Fruit fly (Drosophila melanogaster) whole organism, prepupa: Measurements from ENCODE around the gene Rai1.
A peak's percentile ranks its signal among the peaks of the same experiment; 100 is the strongest.

Source experiments
- Blimp-1 ChIP-seq: fragments of 200-800 bp; sonication (Bioruptor generic); optimal IDR thresholded peaks from 3 replicates; lab custom pipeline; 2017; ENCODE audit warnings: missing biosample characterization, missing genetic modification characterization, mild to moderate bottlenecking, moderate library complexity, missing genetic modification reagents
- CG10631 ChIP-seq: fragments of 200-800 bp; sonication (Bioruptor generic); optimal IDR thresholded peaks from 2 replicates; lab custom pipeline; 2016; ENCODE audit warnings: missing biosample characterization, missing genetic modification characterization
- CG10669 ChIP-seq: fragments of 200-800 bp; sonication (Bioruptor generic); optimal IDR thresholded peaks from 3 replicates; lab custom pipeline; 2018; ENCODE audit warnings: missing biosample characterization, mild to moderate bottlenecking, missing genetic modification characterization, moderate library complexity
- CG11762 ChIP-seq: fragments of 200-800 bp; sonication (Bioruptor generic); optimal IDR thresholded peaks from 3 replicates; lab custom pipeline; 2016; ENCODE audit warnings: missing biosample characterization, missing genetic modification characterization; ENCODE audit not compliant: insufficient read depth
- CG11902 ChIP-seq: fragments of 200-800 bp; sonication (Bioruptor generic); optimal IDR thresholded peaks from 3 replicates; lab custom pipeline; 2016; ENCODE audit warnings: missing biosample characterization, missing genetic modification characterization
- CG15336 ChIP-seq: fragments of 200-800 bp; sonication (Bioruptor generic); IDR thresholded peaks from 2 replicates; pipeline ENCODE4 v1.3.6; 2022; ENCODE audit warnings: missing biosample characterization, missing genetic modification characterization
- CG1621 ChIP-seq: fragments of 200-800 bp; sonication (Bioruptor generic); optimal IDR thresholded peaks from 3 replicates; lab custom pipeline; 2018; ENCODE audit warnings: missing biosample characterization, mild to moderate bottlenecking, missing genetic modification characterization
- CG16779 ChIP-seq: fragments of 200-800 bp; sonication (Bioruptor generic); optimal IDR thresholded peaks from 3 replicates; lab custom pipeline; 2017; ENCODE audit warnings: missing biosample characterization, mild to moderate bottlenecking, missing genetic modification characterization
- CG3032 ChIP-seq: fragments of 200-800 bp; optimal IDR thresholded peaks from 2 replicates; lab custom pipeline; 2019; ENCODE audit warnings: missing biosample characterization, mild to moderate bottlenecking, missing genetic modification characterization, moderate library complexity
- CG31627 ChIP-seq: fragments of 200-800 bp; sonication (Bioruptor generic); optimal IDR thresholded peaks from 3 replicates; lab custom pipeline; 2016; ENCODE audit warnings: missing biosample characterization, missing genetic modification characterization
- CG32006 ChIP-seq: fragments of 200-800 bp; sonication (Bioruptor generic); optimal IDR thresholded peaks from 3 replicates; lab custom pipeline; 2017; ENCODE audit warnings: missing biosample characterization, mild to moderate bottlenecking, missing genetic modification characterization
- CG34406 ChIP-seq: fragments of 200-800 bp; sonication (Bioruptor generic); optimal IDR thresholded peaks from 3 replicates; lab custom pipeline; 2016; ENCODE audit warnings: missing biosample characterization, missing genetic modification characterization
- CG3919 ChIP-seq: fragments of 200-800 bp; sonication (Bioruptor generic); optimal IDR thresholded peaks from 3 replicates; lab custom pipeline; 2016; ENCODE audit warnings: missing biosample characterization, missing genetic modification characterization
- CG4318 ChIP-seq: fragments of 200-800 bp; sonication (Bioruptor generic); optimal IDR thresholded peaks from 3 replicates; lab custom pipeline; 2017; ENCODE audit warnings: missing biosample characterization, mild to moderate bottlenecking, missing genetic modification characterization
- CG6163 ChIP-seq: fragments of 200-800 bp; sonication (Bioruptor generic); IDR thresholded peaks from 3 replicates; pipeline ENCODE4 v1.3.6; 2022; ENCODE audit warnings: missing biosample characterization, missing genetic modification characterization
- CG6276 ChIP-seq: fragments of 200-800 bp; sonication (Bioruptor generic); optimal IDR thresholded peaks from 2 replicates; lab custom pipeline; 2017; ENCODE audit warnings: missing biosample characterization, mild to moderate bottlenecking, missing genetic modification characterization
- CG6792 ChIP-seq: fragments of 200-800 bp; sonication (Bioruptor generic); optimal IDR thresholded peaks from 3 replicates; lab custom pipeline; 2016; ENCODE audit warnings: missing biosample characterization, missing genetic modification characterization
- CG6808 ChIP-seq: fragments of 200-800 bp; sonication (Bioruptor generic); optimal IDR thresholded peaks from 3 replicates; lab custom pipeline; 2017; ENCODE audit warnings: missing biosample characterization, missing genetic modification characterization, mild to moderate bottlenecking, moderate library complexity, missing genetic modification reagents
- CG6854 ChIP-seq: fragments of 200-800 bp; sonication (Bioruptor generic); optimal IDR thresholded peaks from 2 replicates; lab custom pipeline; 2017; ENCODE audit warnings: missing biosample characterization, mild to moderate bottlenecking, missing genetic modification characterization
- CG7368 ChIP-seq: fragments of 200-800 bp; sonication (Bioruptor generic); optimal IDR thresholded peaks from 3 replicates; lab custom pipeline; 2016; ENCODE audit warnings: missing biosample characterization, missing genetic modification characterization
- CG8119 ChIP-seq: fragments of 200-800 bp; sonication (Bioruptor generic); IDR thresholded peaks from 3 replicates; pipeline ENCODE4 v1.3.6; 2022; ENCODE audit warnings: missing biosample characterization, missing genetic modification characterization
- CG8319 ChIP-seq: fragments of 200-800 bp; sonication (Bioruptor generic); optimal IDR thresholded peaks from 3 replicates; lab custom pipeline; 2016; ENCODE audit warnings: missing biosample characterization, missing genetic modification characterization
- CG8632 ChIP-seq: fragments of 200-800 bp; sonication (Bioruptor generic); optimal IDR thresholded peaks from 3 replicates; lab custom pipeline; 2016; ENCODE audit warnings: missing biosample characterization, missing genetic modification characterization
- CG9139 ChIP-seq: fragments of 200-800 bp; sonication (Bioruptor generic); optimal IDR thresholded peaks from 3 replicates; lab custom pipeline; 2017; ENCODE audit warnings: missing biosample characterization, mild to moderate bottlenecking, missing genetic modification characterization
- Eip75B ChIP-seq: fragments of 200-800 bp; sonication (Bioruptor generic); optimal IDR thresholded peaks from 3 replicates; lab custom pipeline; 2016; ENCODE audit warnings: missing biosample characterization, missing genetic modification characterization
- Eip78C ChIP-seq: fragments of 200-800 bp; sonication (Bioruptor generic); peaks from one replicate; lab custom pipeline; 2016; ENCODE audit warnings: missing biosample characterization, missing genetic modification characterization
- Eip93F ChIP-seq: fragments of 200-800 bp; sonication (Bioruptor generic); optimal IDR thresholded peaks from 2 replicates; lab custom pipeline; 2016; ENCODE audit warnings: missing biosample characterization, mild to moderate bottlenecking, missing genetic modification characterization
- Ets21C ChIP-seq: fragments of 200-800 bp; sonication (Bioruptor generic); optimal IDR thresholded peaks from 3 replicates; lab custom pipeline; 2016; ENCODE audit warnings: missing biosample characterization, missing genetic modification characterization
- Gug ChIP-seq: fragments of 200-800 bp; sonication (Bioruptor generic); IDR thresholded peaks from 2 replicates; pipeline ENCODE4 v1.3.6; 2022; ENCODE audit warnings: missing biosample characterization, missing genetic modification characterization
- Hr38 ChIP-seq: sonication (Bioruptor generic); optimal IDR thresholded peaks from 2 replicates; lab custom pipeline; 2016; ENCODE audit warnings: missing biosample characterization, missing genetic modification characterization
- Hr4 ChIP-seq: fragments of 200-800 bp; sonication (Bioruptor generic); optimal IDR thresholded peaks from 3 replicates; lab custom pipeline; 2016; ENCODE audit warnings: missing biosample characterization, missing genetic modification characterization
- Met ChIP-seq: fragments of 200-800 bp; sonication (Bioruptor generic); optimal IDR thresholded peaks from 3 replicates; lab custom pipeline; 2016; ENCODE audit warnings: missing biosample characterization, missing genetic modification characterization
- OdsH ChIP-seq: fragments of 200-800 bp; sonication (Bioruptor generic); optimal IDR thresholded peaks from 3 replicates; lab custom pipeline; 2016; ENCODE audit warnings: missing biosample characterization, missing genetic modification characterization
- Smox ChIP-seq: fragments of 200-800 bp; sonication (Bioruptor generic); optimal IDR thresholded peaks from 3 replicates; lab custom pipeline; 2016; ENCODE audit warnings: missing biosample characterization, missing genetic modification characterization
- Sox102F ChIP-seq: fragments of 200-800 bp; sonication (Bioruptor generic); optimal IDR thresholded peaks from 2 replicates; lab custom pipeline; 2016; ENCODE audit warnings: missing biosample characterization, mild to moderate bottlenecking, missing genetic modification characterization
- Sox14 ChIP-seq: fragments of 200-800 bp; sonication (Bioruptor generic); optimal IDR thresholded peaks from 3 replicates; lab custom pipeline; 2016; ENCODE audit warnings: missing biosample characterization, missing genetic modification characterization
- Sox15 ChIP-seq: fragments of 200-800 bp; sonication (Bioruptor generic); optimal IDR thresholded peaks from 3 replicates; lab custom pipeline; 2016; ENCODE audit warnings: missing biosample characterization, missing genetic modification characterization
- eg ChIP-seq: fragments of 200-800 bp; sonication (Bioruptor generic); IDR thresholded peaks from 3 replicates; pipeline ENCODE4 v1.3.6; 2022; ENCODE audit warnings: missing biosample characterization, missing genetic modification characterization
- esn ChIP-seq: fragments of 200-800 bp; sonication (Bioruptor generic); optimal IDR thresholded peaks from 2 replicates; lab custom pipeline; 2016; ENCODE audit warnings: missing biosample characterization, mild to moderate bottlenecking, missing genetic modification characterization, moderate library complexity
- fd59A ChIP-seq: fragments of 200-800 bp; sonication (Bioruptor generic); optimal IDR thresholded peaks from 2 replicates; lab custom pipeline; 2017; ENCODE audit warnings: missing biosample characterization, mild to moderate bottlenecking, missing genetic modification characterization, missing genetic modification reagents
- fd85E ChIP-seq: fragments of 200-800 bp; sonication (Bioruptor generic); optimal IDR thresholded peaks from 3 replicates; lab custom pipeline; 2016; ENCODE audit warnings: missing biosample characterization, missing genetic modification characterization
- fkh ChIP-seq: fragments of 200-800 bp; sonication (Bioruptor generic); optimal IDR thresholded peaks from 3 replicates; lab custom pipeline; 2017; ENCODE audit warnings: missing biosample characterization, mild to moderate bottlenecking, missing genetic modification characterization, moderate library complexity
- net ChIP-seq: fragments of 200-800 bp; sonication (Bioruptor generic); optimal IDR thresholded peaks from 3 replicates; lab custom pipeline; 2016; ENCODE audit warnings: missing biosample characterization, missing genetic modification characterization
- pdm3 ChIP-seq: fragments of 200-800 bp; sonication (Bioruptor generic); optimal IDR thresholded peaks from 3 replicates; lab custom pipeline; 2016; ENCODE audit warnings: missing biosample characterization, missing genetic modification characterization
- spab ChIP-seq: fragments of 200-800 bp; sonication (Bioruptor generic); optimal IDR thresholded peaks from 2 replicates; lab custom pipeline; 2017; ENCODE audit warnings: missing biosample characterization, mild to moderate bottlenecking, missing genetic modification characterization, missing genetic modification reagents
- ss ChIP-seq, 2 experiments: fragments of 200-800 bp; sonication (Bioruptor generic); optimal IDR thresholded peaks; 2 replicates in 1 of 2; 3 replicates in 1 of 2; lab custom pipeline; 2017 to 2018; ENCODE audit warnings: mild to moderate bottlenecking in 2 of 2, missing biosample characterization in 2 of 2, missing genetic modification characterization in 2 of 2, moderate library complexity in 1 of 2
- svp ChIP-seq: fragments of 200-800 bp; sonication (Bioruptor generic); peaks from one replicate; lab custom pipeline; 2016; ENCODE audit warnings: missing biosample characterization, missing genetic modification characterization
- topi ChIP-seq: fragments of 200-800 bp; sonication (Bioruptor generic); optimal IDR thresholded peaks from 3 replicates; lab custom pipeline; 2016; ENCODE audit warnings: missing biosample characterization, missing genetic modification characterization
- vri ChIP-seq: fragments of 200-800 bp; sonication (Bioruptor generic); optimal IDR thresholded peaks from 3 replicates; lab custom pipeline; 2016; ENCODE audit warnings: missing biosample characterization, mild to moderate bottlenecking, missing genetic modification characterization

The Rai1 gene

dm6 chrX:16829439-16830028, 26.4 kb upstream of the Rai1 start (continued):
- peak; percentile 8 for TF ChIP-seq Eip75B (GFP tag; lab: Kevin White, UChicago)
- TF ChIP-seq, all 60 proteins: peak for 21

- peak; percentile 86 for TF ChIP-seq Gug (GFP tag; lab: Robert Waterston, UW)
- TF ChIP-seq CG16779: peak; percentile 31
- TF ChIP-seq CG6163 (GFP tag; lab: Robert Waterston, UW): peak; percentile 89
- TF ChIP-seq ss (GFP tag; optimal IDR thresholded peaks at IDR 0.05; lab: Kevin White, UChicago): peak; percentile 52 to 73
- TF ChIP-seq fd85E (GFP tag; lab: Kevin White, UChicago): no peak
- peak; percentile 72 for TF ChIP-seq net (GFP tag; lab: Kevin White, UChicago)
- TF ChIP-seq Hr4 (GFP tag; lab: Kevin White, UChicago): peak; percentile 83
- peak; percentile 49 for TF ChIP-seq CG7368
- TF ChIP-seq CG11762 (GFP tag; lab: Kevin White, UChicago): peak; percentile 57
- TF ChIP-seq vri: no peak
- TF ChIP-seq CG6792 (GFP tag; lab: Kevin White, UChicago): peak; percentile 78
- TF ChIP-seq Ets21C (GFP tag; lab: Kevin White, UChicago): peak; percentile 44
- peak; percentile 44 for TF ChIP-seq CG9139 (GFP tag; lab: Kevin White, UChicago)
- peak; percentile 81 for TF ChIP-seq OdsH (GFP tag; lab: Kevin White, UChicago)
- TF ChIP-seq Sox102F: peak; percentile 47
- TF ChIP-seq Sox14 (GFP tag; lab: Kevin White, UChicago): peak; percentile 65
- TF ChIP-seq CG8632 (GFP tag; lab: Kevin White, UChicago): peak; percentile 76
- TF ChIP-seq svp (GFP tag; lab: Kevin White, UChicago): peak; percentile 56
- TF ChIP-seq Blimp-1 (GFP tag; lab: Kevin White, UChicago): no peak
- TF ChIP-seq CG6808 (GFP tag; lab: Kevin White, UChicago): peak; percentile 57
- TF ChIP-seq CG6854 (GFP tag; lab: Kevin White, UChicago): no peak
- peak; percentile 86 for TF ChIP-seq CG32006 (GFP tag; lab: Kevin White, UChicago)
- TF ChIP-seq CG4318 (GFP tag; lab: Kevin White, UChicago): peak; percentile 62
- TF ChIP-seq CG10669 (GFP tag; lab: Kevin White, UChicago): peak; percentile 65
- peak; percentile 54 for TF ChIP-seq CG8319
- TF ChIP-seq CG31627 (GFP tag; lab: Kevin White, UChicago): peak; percentile 49
- peak; percentile 72 for TF ChIP-seq CG3919 (GFP tag; lab: Kevin White, UChicago)
- TF ChIP-seq topi (GFP tag; lab: Kevin White, UChicago): peak; percentile 52
- TF ChIP-seq spab (GFP tag; lab: Kevin White, UChicago): peak; percentile 61
- peak; percentile 71 for TF ChIP-seq CG10631 (GFP tag; lab: Kevin White, UChicago)
- TF ChIP-seq Eip75B (GFP tag; lab: Kevin White, UChicago): peak; percentile 47
- TF ChIP-seq Eip78C (GFP tag; lab: Kevin White, UChicago): peak; percentile 92
- TF ChIP-seq CG15336: peak; percentile 93
- peak; percentile 68 for TF ChIP-seq fd59A
- peak; percentile 63 for TF ChIP-seq Met (GFP tag; lab: Kevin White, UChicago)
- peak; percentile 34 for TF ChIP-seq Sox15
- no peak for TF ChIP-seq fkh (GFP tag; lab: Kevin White, UChicago)
- peak; percentile 64 for TF ChIP-seq CG3032 (tag; lab: Kevin White, UChicago)
- TF ChIP-seq pdm3: peak; percentile 77
- peak; percentile 69 for TF ChIP-seq CG34406 (GFP tag; lab: Kevin White, UChicago)
- peak; percentile 33 for TF ChIP-seq CG11902 (GFP tag; lab: Kevin White, UChicago)
- TF ChIP-seq CG8119 (GFP tag; lab: Robert Waterston, UW): peak; percentile 94
- TF ChIP-seq esn: peak; percentile 65
- peak; percentile 93 for TF ChIP-seq eg (GFP tag; lab: Robert Waterston, UW)
- TF ChIP-seq Hr38 (GFP tag; lab: Kevin White, UChicago): no peak
- TF ChIP-seq Eip93F (GFP tag; lab: Kevin White, UChicago): no peak
- peak; percentile 64 for TF ChIP-seq CG1621 (tag; lab: Kevin White, UChicago)
- TF ChIP-seq CG6276 (GFP tag; lab: Kevin White, UChicago): peak; percentile 84
- peak; percentile 60 for TF ChIP-seq Smox (GFP tag; lab: Kevin White, UChicago)
These were observed 18.9 kb upstream of the Rai1 start for dm6 chrX:16822080-16822479.
